Fruit fly (Drosophila melanogaster): ENCODE data around the gene Daao2.

Gene Daao2

DNA sequence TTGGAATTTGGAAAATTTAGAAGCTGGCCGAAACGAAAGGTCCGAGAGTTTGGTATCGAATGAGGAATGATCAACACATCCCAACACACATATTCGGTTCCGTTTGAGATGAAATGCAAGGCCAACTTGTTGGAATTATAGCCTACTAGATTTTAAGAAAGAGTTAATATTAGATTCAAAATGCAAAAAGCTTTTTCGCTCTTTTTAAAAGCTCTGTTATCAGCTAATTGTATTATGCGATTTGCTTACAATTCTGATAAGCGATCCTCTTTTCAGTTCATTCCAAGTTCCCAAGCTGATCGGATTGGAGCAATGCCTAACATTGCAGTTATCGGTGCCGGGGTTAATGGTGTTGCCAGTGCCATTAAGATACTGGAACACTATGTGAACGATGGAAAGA, at the start of gene Daao2, which contains the start of gene CG17377:
Daao2 (plus strand) TSS at position 272 of the 400 bp plus-strand sequence.
CG17377 (minus strand) TSS at position 101 of the 400 bp plus-strand sequence.
- no peak for TF ChIP-seq CG12605 (GFP tag; IDR thresholded peaks at IDR 0.05)
- TF ChIP-seq CG9948 (tag; optimal IDR thresholded peaks at IDR 0.05), result no peak
- TF ChIP-seq CG13204 (GFP tag; optimal IDR thresholded peaks at IDR 0.05), result no peak
- TF ChIP-seq gl (tag; optimal IDR thresholded peaks at IDR 0.05), result no peak
- TF ChIP-seq Pif1A (GFP tag; optimal IDR thresholded peaks at IDR 0.05), result no peak
- no peak for TF ChIP-seq CG15710 (tag; optimal IDR thresholded peaks at IDR 0.05)
- no peak for TF ChIP-seq CG32121 (GFP tag; IDR thresholded peaks at IDR 0.05)
- no peak for TF ChIP-seq D1 (tag; optimal IDR thresholded peaks at IDR 0.05)
- TF ChIP-seq CG34367 (tag; optimal IDR thresholded peaks at IDR 0.05), result no peak
- TF ChIP-seq fd96Ca (GFP tag; IDR thresholded peaks at IDR 0.05), result no peak
- no peak for TF ChIP-seq CG8301 (tag; optimal IDR thresholded peaks at IDR 0.05)
- no peak for TF ChIP-seq CG17806 (tag; optimal IDR thresholded peaks at IDR 0.05)
- TF ChIP-seq CG8159 (tag; optimal IDR thresholded peaks at IDR 0.05), result no peak

DNA sequence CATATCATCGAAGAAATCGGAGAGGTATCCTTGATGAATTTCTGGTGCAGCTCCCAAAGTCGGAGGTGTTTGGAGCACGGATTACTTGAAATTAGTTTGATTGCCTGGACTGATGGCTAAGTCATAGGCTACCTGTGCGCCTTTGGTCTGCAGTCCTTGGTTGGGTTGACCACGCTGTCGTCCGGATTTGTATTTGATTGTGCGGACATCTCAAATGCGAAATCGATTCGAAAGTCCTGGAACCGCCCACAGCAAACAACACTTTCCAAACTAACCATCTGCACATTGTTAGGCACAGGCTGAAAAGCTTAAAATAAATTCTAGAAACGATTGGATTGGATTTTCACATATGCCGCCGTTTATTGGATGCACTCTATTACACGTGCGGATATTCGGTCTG, 43.3 kb upstream of the Daao2 start, which contains the start of gene CG11322:
CG11322 (minus strand) TSS at position 101 of the 400 bp plus-strand sequence.
- TF ChIP-seq Ets98B (GFP tag; IDR thresholded peaks at IDR 0.05), result no peak
- TF ChIP-seq EcR (GFP tag; optimal IDR thresholded peaks at IDR 0.05), result no peak
- TF ChIP-seq D1 (tag; optimal IDR thresholded peaks at IDR 0.05), result no peak
- TF ChIP-seq CG17806 (tag; optimal IDR thresholded peaks at IDR 0.05), result no peak
- no peak for TF ChIP-seq CG34367 (tag; optimal IDR thresholded peaks at IDR 0.05)
- TF ChIP-seq gl (tag; optimal IDR thresholded peaks at IDR 0.05), result no peak
- TF ChIP-seq CG32121 (GFP tag; IDR thresholded peaks at IDR 0.05), result no peak
- TF ChIP-seq CG4496 (GFP tag; IDR thresholded peaks at IDR 0.05), result no peak
- no peak for TF ChIP-seq CG14655 (GFP tag; optimal IDR thresholded peaks at IDR 0.05)

- no peak for TF ChIP-seq CG15710 (tag; optimal IDR thresholded peaks at IDR 0.05)
- TF ChIP-seq CG8159 (tag; optimal IDR thresholded peaks at IDR 0.05), result no peak
- TF ChIP-seq CG32121 (GFP tag; IDR thresholded peaks at IDR 0.05), result 0 out of 2 replicates have a peak, but pooled peaks have one; percentile 32
- no peak for TF ChIP-seq fd96Ca (GFP tag; IDR thresholded peaks at IDR 0.05)
Observed at dm6 chr2L:6772655-6773054, 30.2 kb upstream of the Daao2 start, which contains the start of gene LUBEL. Gene LUBEL (minus strand): TSS chr2L:6772755.

DNA sequence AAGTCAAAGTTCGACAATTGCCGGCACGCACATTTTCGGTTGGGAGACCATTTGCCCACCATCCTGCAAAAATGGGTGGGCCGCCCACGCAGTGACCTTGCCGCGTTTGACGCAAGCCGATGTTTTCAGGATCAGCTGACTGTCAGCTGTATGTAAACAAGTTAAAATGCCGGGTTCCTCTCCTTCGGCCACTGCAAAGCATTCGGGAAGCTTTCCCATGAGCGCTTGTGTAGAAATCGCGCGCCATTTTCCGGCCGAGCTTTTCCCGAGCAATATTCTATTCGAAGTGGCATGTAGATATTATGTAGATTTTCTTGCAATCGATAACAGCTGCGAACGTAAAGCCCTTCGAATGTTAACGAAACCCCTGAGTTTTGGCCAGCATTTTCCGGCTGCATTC, 29.2 kb upstream of the Daao2 start, which contains the start of gene CG17378:
CG17378 (plus strand) TSS at position 397 of the 400 bp plus-strand sequence.
- TF ChIP-seq Snoo (tag; optimal IDR thresholded peaks at IDR 0.05), result no peak
- no peak for TF ChIP-seq CG14655 (GFP tag; optimal IDR thresholded peaks at IDR 0.05)
- no peak for TF ChIP-seq CG13204 (GFP tag; optimal IDR thresholded peaks at IDR 0.05)
- TF ChIP-seq Pif1A (GFP tag; optimal IDR thresholded peaks at IDR 0.05), result no peak
- no peak for TF ChIP-seq gl (tag; optimal IDR thresholded peaks at IDR 0.05)
- no peak for TF ChIP-seq D1 (tag; optimal IDR thresholded peaks at IDR 0.05)

dm6 chr2L:6774853-6775252, 28.0 kb upstream of the Daao2 start:
- no peak for TF ChIP-seq EcR (GFP tag; optimal IDR thresholded peaks at IDR 0.05)
- TF ChIP-seq CG17806 (tag; optimal IDR thresholded peaks at IDR 0.05), result no peak

DNA sequence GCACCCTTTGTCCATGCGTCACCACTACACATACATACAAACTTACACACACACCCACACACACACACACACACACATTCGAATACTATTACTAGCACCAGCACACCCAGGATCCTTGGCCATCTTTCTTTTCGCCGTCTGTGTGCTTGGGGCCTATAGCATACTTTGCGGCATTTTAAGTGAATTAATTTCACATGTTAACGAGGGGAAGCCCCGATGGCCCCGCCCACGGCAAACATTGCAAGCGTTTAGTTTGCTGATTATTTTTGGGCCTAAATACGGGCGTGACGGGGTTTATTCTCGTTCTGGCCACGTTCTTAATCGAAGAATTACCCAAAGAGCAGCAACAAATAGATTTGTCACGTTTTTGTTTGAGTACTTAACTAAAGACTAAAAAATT, 19.4 kb upstream of the Daao2 start:
- no peak for TF ChIP-seq CG10348 (GFP tag; IDR thresholded peaks at IDR 0.05)
- TF ChIP-seq Ets98B (GFP tag; IDR thresholded peaks at IDR 0.05), result no peak
- peak; percentile 65; the same call in 2 of the 3 replicates for TF ChIP-seq CG4496 (GFP tag; IDR thresholded peaks at IDR 0.05)

DNA sequence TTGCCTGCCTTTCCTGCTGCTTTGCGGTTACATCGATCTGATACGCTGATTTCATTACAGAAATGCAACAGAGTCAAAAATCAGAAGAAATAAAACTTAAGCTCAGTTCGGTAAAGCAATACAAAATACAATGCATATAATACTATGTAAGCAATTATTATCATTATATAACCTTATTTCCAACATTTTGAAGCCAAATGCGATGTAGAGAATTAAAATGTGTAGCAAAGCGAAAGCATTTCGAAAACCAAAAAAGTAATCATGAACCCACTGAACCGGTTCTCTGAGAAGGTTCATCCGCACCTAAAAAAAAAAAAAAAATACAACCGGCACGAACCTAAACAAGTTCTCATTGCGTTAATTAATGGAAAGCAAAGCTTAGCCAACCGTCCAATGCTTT, 18.6 kb upstream of the Daao2 start:
- no peak for TF ChIP-seq D1 (tag; optimal IDR thresholded peaks at IDR 0.05)
- TF ChIP-seq EcR (GFP tag; optimal IDR thresholded peaks at IDR 0.05), result peak; percentile 22

dm6 chr2L:6785583-6785982, 17.2 kb upstream of the Daao2 start:
- TF ChIP-seq CG12605 (GFP tag; IDR thresholded peaks at IDR 0.05) (no peak), rn (GFP tag; IDR thresholded peaks at IDR 0.05) (no peak), Snoo (tag; optimal IDR thresholded peaks at IDR 0.05) (no peak), CG13204 (GFP tag; optimal IDR thresholded peaks at IDR 0.05) (no peak), CG8159 (tag; optimal IDR thresholded peaks at IDR 0.05) (no peak), CG9948 (tag; optimal IDR thresholded peaks at IDR 0.05) (no peak), CG17806 (tag; optimal IDR thresholded peaks at IDR 0.05) (no peak), CG14655 (GFP tag; optimal IDR thresholded peaks at IDR 0.05) (no peak), Pif1B (GFP tag; optimal IDR thresholded peaks at IDR 0.05) (no peak), CG8301 (tag; optimal IDR thresholded peaks at IDR 0.05) (no peak), CG15710 (tag; optimal IDR thresholded peaks at IDR 0.05) (no peak), CG10348 (GFP tag; IDR thresholded peaks at IDR 0.05) (no peak), D1 (tag; optimal IDR thresholded peaks at IDR 0.05) (no peak), fd96Ca (GFP tag; IDR thresholded peaks at IDR 0.05) (no peak), EcR (GFP tag; optimal IDR thresholded peaks at IDR 0.05) (no peak), Ets98B (GFP tag; IDR thresholded peaks at IDR 0.05) (no peak), CG34367 (tag; optimal IDR thresholded peaks at IDR 0.05) (no peak), CG32121 (GFP tag; IDR thresholded peaks at IDR 0.05) (no peak), gl (tag; optimal IDR thresholded peaks at IDR 0.05) (no peak)

Measured in whole organism, pupa.